Worm (Caenorhabditis elegans): ENCODE measurements around the gene klf-3.

Gene klf-3

ce11 chrII:6654284-6654683, 37.6 kb downstream of the klf-3 start, which contains the start of gene T19D12.9:
Gene T19D12.9, minus strand, starts transcription at chrII:6654384.
- TF ChIP-seq mab-5 (tag; optimal IDR thresholded peaks at IDR 0.05) (no peak), elt-3 (tag; optimal IDR thresholded peaks at IDR 0.05) (no peak), ceh-43 (GFP tag; optimal IDR thresholded peaks at IDR 0.05) (no peak), ces-1 (GFP tag; optimal IDR thresholded peaks at IDR 0.05) (no peak)

DNA sequence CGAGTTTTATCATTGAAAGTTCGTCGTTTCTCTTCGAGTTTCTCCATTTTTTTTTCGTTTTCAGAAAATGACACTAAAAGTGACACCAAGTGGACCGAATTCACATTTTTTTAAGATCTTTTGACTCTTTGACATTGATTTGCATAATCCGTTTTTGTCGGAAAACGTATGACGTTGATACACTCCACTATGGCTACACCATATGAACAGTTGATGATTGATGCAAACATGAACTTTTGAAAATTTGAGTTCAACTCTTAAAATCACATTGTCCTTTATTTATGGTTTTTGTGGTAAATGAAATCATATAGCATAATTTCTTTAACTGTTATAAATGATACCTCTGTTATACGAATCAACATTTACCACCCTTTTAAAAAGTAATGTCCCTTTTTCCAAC, 42.1 kb downstream of the klf-3 start, which contains the start of gene T19D12.10:
Gene T19D12.10, minus strand, starts transcription at position 101 of the 400 bp plus-strand sequence.
- TF ChIP-seq zip-8 (tag; optimal IDR thresholded peaks at IDR 0.05) (no peak), elt-1 (tag; optimal IDR thresholded peaks at IDR 0.05; ENCODE audit: borderline replicate concordance, insufficient read depth) (no peak), mab-5 (tag; optimal IDR thresholded peaks at IDR 0.05) (no peak), ham-2 (GFP tag; optimal IDR thresholded peaks at IDR 0.05) (no peak), mls-2 (tag; optimal IDR thresholded peaks at IDR 0.05) (no peak), nhr-28 (tag; optimal IDR thresholded peaks at IDR 0.05) (no peak), nhr-76 (tag; optimal IDR thresholded peaks at IDR 0.05) (no peak), hlh-1 (tag; optimal IDR thresholded peaks at IDR 0.05) (no peak), ceh-39 (tag; optimal IDR thresholded peaks at IDR 0.05) (no peak), sptf-1 (tag; optimal IDR thresholded peaks at IDR 0.05) (no peak), cnd-1 (tag; optimal IDR thresholded peaks at IDR 0.05) (no peak), snpc-4 (tag; optimal IDR thresholded peaks at IDR 0.05) (no peak)

DNA sequence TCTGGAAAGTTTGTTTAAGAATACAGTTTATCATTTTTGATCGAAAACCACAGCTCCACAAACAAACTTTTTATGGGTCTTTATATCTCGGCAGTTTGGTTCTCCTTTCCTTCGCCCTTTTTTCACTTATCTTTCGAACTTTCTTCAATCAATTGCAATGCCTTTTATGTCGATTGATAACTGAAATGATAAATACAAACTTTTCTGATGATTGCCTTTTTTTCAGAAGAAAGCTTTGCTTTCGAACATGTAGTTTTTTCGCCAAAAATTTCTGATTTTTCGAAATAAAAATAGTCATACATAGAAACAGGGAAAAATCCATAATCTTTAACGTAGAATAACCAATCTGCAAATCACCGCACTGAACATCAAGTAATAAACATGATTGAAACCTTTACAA, 44.5 kb downstream of the klf-3 start, which contains the start of gene T19D12.2:
Gene T19D12.2, plus strand, starts transcription at position 125 of the 400 bp plus-strand sequence.
- TF ChIP-seq lin-13 (tag; optimal IDR thresholded peaks at IDR 0.05): no peak
- TF ChIP-seq flh-1 (GFP tag; optimal IDR thresholded peaks at IDR 0.05): no peak
- TF ChIP-seq ham-2 (GFP tag; optimal IDR thresholded peaks at IDR 0.05): no peak
- no peak for TF ChIP-seq unc-62 (GFP tag; optimal IDR thresholded peaks at IDR 0.05)
- TF ChIP-seq sptf-1 (tag; optimal IDR thresholded peaks at IDR 0.05): no peak
- TF ChIP-seq nhr-2 (tag; optimal IDR thresholded peaks at IDR 0.05): no peak
- no peak for TF ChIP-seq bed-3 (GFP tag; optimal IDR thresholded peaks at IDR 0.05)
- TF ChIP-seq unc-39 (tag; optimal IDR thresholded peaks at IDR 0.05): no peak
- no peak for TF ChIP-seq ceh-83 (GFP tag; optimal IDR thresholded peaks at IDR 0.05)
- no peak for TF ChIP-seq ztf-11 (tag; optimal IDR thresholded peaks at IDR 0.05)
- no peak for TF ChIP-seq nhr-12 (tag; optimal IDR thresholded peaks at IDR 0.05)
- TF ChIP-seq nhr-76 (tag; optimal IDR thresholded peaks at IDR 0.05): no peak
- TF ChIP-seq snpc-4 (tag; optimal IDR thresholded peaks at IDR 0.05): no peak
- TF ChIP-seq ceh-39 (tag; optimal IDR thresholded peaks at IDR 0.05): no peak
- TF ChIP-seq sem-2 (GFP tag; optimal IDR thresholded peaks at IDR 0.05): no peak
- TF ChIP-seq mls-2 (tag; optimal IDR thresholded peaks at IDR 0.05): no peak
- TF ChIP-seq mab-5 (tag; optimal IDR thresholded peaks at IDR 0.05): no peak
- no peak for TF ChIP-seq unc-120 (tag; optimal IDR thresholded peaks at IDR 0.05; ENCODE audit: poor library complexity, severe bottlenecking)
- no peak for TF ChIP-seq cnd-1 (tag; optimal IDR thresholded peaks at IDR 0.05)

- TF ChIP-seq cnd-1 (tag; optimal IDR thresholded peaks at IDR 0.05) (no peak), drap-1 (GFP tag; optimal IDR thresholded peaks at IDR 0.05) (no peak), ceh-43 (GFP tag; optimal IDR thresholded peaks at IDR 0.05) (no peak), lin-32 (GFP tag; optimal IDR thresholded peaks at IDR 0.05) (no peak), lsy-2 (tag; optimal IDR thresholded peaks at IDR 0.05) (no peak), nhr-12 (tag; optimal IDR thresholded peaks at IDR 0.05) (no peak), ceh-39 (tag; optimal IDR thresholded peaks at IDR 0.05) (no peak), nhr-28 (tag; optimal IDR thresholded peaks at IDR 0.05) (no peak), unc-120 (tag; optimal IDR thresholded peaks at IDR 0.05; ENCODE audit: poor library complexity, severe bottlenecking) (no peak), mab-5 (tag; optimal IDR thresholded peaks at IDR 0.05) (no peak), lin-13 (tag; optimal IDR thresholded peaks at IDR 0.05) (no peak), flh-1 (GFP tag; optimal IDR thresholded peaks at IDR 0.05) (no peak), mep-1 (tag; optimal IDR thresholded peaks at IDR 0.05) (no peak), nhr-237 (tag; optimal IDR thresholded peaks at IDR 0.05) (no peak), M03D4.4 (tag; optimal IDR thresholded peaks at IDR 0.05) (no peak), blmp-1 (tag; optimal IDR thresholded peaks at IDR 0.05) (no peak), pha-4 (tag; optimal IDR thresholded peaks at IDR 0.05) (no peak), tbx-8 (GFP tag; optimal IDR thresholded peaks at IDR 0.05) (no peak)
Measured at ce11 chrII:6663799-6664198, 47.1 kb downstream of the klf-3 start.
